Worm (Caenorhabditis elegans) whole organism, L2 larva: ENCODE data around the gene clec-240.

Experiments used
- skn-1 ChIP-seq: sonication (generic microtip); optimal IDR thresholded peaks from 2 replicates; lab custom pipeline; 2017; ENCODE audit warnings: missing biosample characterization, missing genetic modification characterization
- ztf-4 ChIP-seq: fragments of 150-350 bp; optimal IDR thresholded peaks from 2 replicates; lab custom pipeline; 2014; ENCODE audit warnings: missing biosample characterization, missing genetic modification characterization

DNA sequence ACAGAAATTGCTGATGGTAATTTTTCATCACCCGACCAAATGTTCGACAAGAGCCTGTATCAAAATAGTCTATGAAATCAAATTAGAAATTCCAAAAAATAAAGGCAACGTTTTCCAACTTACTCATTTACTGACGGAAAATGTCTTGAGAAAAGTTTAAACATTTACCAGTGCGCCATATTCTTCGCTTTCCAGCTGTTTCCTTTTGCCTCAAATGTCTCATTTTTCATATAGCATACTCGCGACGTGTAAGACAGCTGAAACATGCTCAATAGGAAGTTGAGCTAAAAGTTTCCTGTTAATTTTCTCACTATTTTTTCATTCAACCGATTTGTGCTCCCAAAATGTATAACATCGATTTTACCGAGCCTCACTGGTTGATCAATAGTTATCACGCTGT lies 50.2 kb downstream of the clec-240 start, which contains the start of gene sri-66:
- TF ChIP-seq ztf-4 (tag; lab: Kevin White, UChicago): no peak
- TF ChIP-seq skn-1 (tag; lab: Kevin White, UChicago): no peak
